Worm (Caenorhabditis elegans) whole organism, L2 larva: Measurements from ENCODE around the gene Y110A2AL.1.

Experiments used
- F13H6.1 ChIP-seq: sonication (generic microtip); optimal IDR thresholded peaks from 2 replicates; lab custom pipeline; 2016; ENCODE audit warnings: missing genetic modification characterization, missing compliant biosample characterization
- R02D3.7 ChIP-seq: fragments of 150-350 bp; optimal IDR thresholded peaks from 2 replicates; lab custom pipeline; 2014; ENCODE audit warnings: missing biosample characterization, missing genetic modification characterization
- Y55F3AM.14 ChIP-seq: fragments of 200-800 bp; sonication (Bioruptor generic); optimal IDR thresholded peaks from 2 replicates; lab custom pipeline; 2018; ENCODE audit warnings: mild to moderate bottlenecking, missing genetic modification characterization, missing compliant biosample characterization
- ZK546.5 ChIP-seq: sonication (generic microtip); optimal IDR thresholded peaks from 2 replicates; lab custom pipeline; 2017; ENCODE audit warnings: missing biosample characterization, missing genetic modification characterization
- aly-2 ChIP-seq: fragments of 150-350 bp; optimal IDR thresholded peaks from 2 replicates; lab custom pipeline; 2014; ENCODE audit warnings: missing biosample characterization, missing genetic modification characterization
- ceh-16 ChIP-seq: fragments of 150-350 bp; optimal IDR thresholded peaks from 2 replicates; lab custom pipeline; 2014; ENCODE audit warnings: missing biosample characterization, missing genetic modification characterization
- crh-2 ChIP-seq: sonication (generic microtip); optimal IDR thresholded peaks from 2 replicates; lab custom pipeline; 2017; ENCODE audit warnings: missing biosample characterization, missing genetic modification characterization
- elt-3 ChIP-seq: sonication (generic microtip); optimal IDR thresholded peaks from 2 replicates; lab custom pipeline; 2017; ENCODE audit warnings: missing biosample characterization, missing genetic modification characterization
- fos-1 ChIP-seq: fragments of 150-350 bp; optimal IDR thresholded peaks from 2 replicates; lab custom pipeline; 2014; ENCODE audit warnings: missing biosample characterization, missing genetic modification characterization
- gmeb-1 ChIP-seq: fragments of 150-350 bp; optimal IDR thresholded peaks from 2 replicates; lab custom pipeline; 2014; ENCODE audit warnings: missing biosample characterization, missing genetic modification characterization
- lin-11 ChIP-seq: fragments of 150-350 bp; sonication (generic microtip); optimal IDR thresholded peaks from 2 replicates; lab custom pipeline; 2014; ENCODE audit warnings: missing biosample characterization, missing genetic modification characterization, inconsistent platforms, mixed read lengths
- lin-13 ChIP-seq: fragments of 150-350 bp; optimal IDR thresholded peaks from 2 replicates; lab custom pipeline; 2014; ENCODE audit warnings: missing biosample characterization, missing genetic modification reagents, missing genetic modification characterization
- lin-39 ChIP-seq: fragments of 150-350 bp; optimal IDR thresholded peaks from 2 replicates; lab custom pipeline; 2014; ENCODE audit warnings: missing biosample characterization, missing genetic modification reagents, missing genetic modification characterization
- nhr-11 ChIP-seq: fragments of 150-350 bp; optimal IDR thresholded peaks from 2 replicates; lab custom pipeline; 2014; ENCODE audit warnings: missing biosample characterization, missing genetic modification characterization
- nhr-12 ChIP-seq: fragments of 150-350 bp; optimal IDR thresholded peaks from 2 replicates; lab custom pipeline; 2014; ENCODE audit warnings: missing biosample characterization, missing genetic modification characterization
- nhr-23 ChIP-seq: fragments of 150-350 bp; optimal IDR thresholded peaks from 2 replicates; lab custom pipeline; 2014; ENCODE audit warnings: missing biosample characterization, missing genetic modification reagents, missing genetic modification characterization
- nhr-25 ChIP-seq: fragments of 150-350 bp; sonication (generic microtip); optimal IDR thresholded peaks from 3 replicates; lab custom pipeline; 2014; ENCODE audit warnings: missing biosample characterization, missing genetic modification characterization
- nhr-6 ChIP-seq: fragments of 150-350 bp; optimal IDR thresholded peaks from 2 replicates; lab custom pipeline; 2014; ENCODE audit warnings: missing biosample characterization, missing genetic modification characterization
- sem-4 ChIP-seq: fragments of 150-350 bp; optimal IDR thresholded peaks from 2 replicates; lab custom pipeline; 2014; ENCODE audit warnings: missing biosample characterization, missing genetic modification reagents, missing genetic modification characterization
- skn-1 ChIP-seq: sonication (generic microtip); optimal IDR thresholded peaks from 2 replicates; lab custom pipeline; 2017; ENCODE audit warnings: missing biosample characterization, missing genetic modification characterization
- unc-39 ChIP-seq: fragments of 150-350 bp; optimal IDR thresholded peaks from 2 replicates; lab custom pipeline; 2014; ENCODE audit warnings: missing biosample characterization, missing genetic modification characterization
- zag-1 ChIP-seq: fragments of 150-350 bp; optimal IDR thresholded peaks from 2 replicates; lab custom pipeline; 2014; ENCODE audit warnings: missing biosample characterization, missing genetic modification characterization

Gene Y110A2AL.1

ce11 chrII:2922359-2922758, 47.5 kb downstream of the Y110A2AL.1 start:
- TF ChIP-seq crh-2 (peak; percentile 42), unc-39 (no peak), fos-1 (tag; lab: Kevin White, UChicago) (peak; percentile 41)

DNA sequence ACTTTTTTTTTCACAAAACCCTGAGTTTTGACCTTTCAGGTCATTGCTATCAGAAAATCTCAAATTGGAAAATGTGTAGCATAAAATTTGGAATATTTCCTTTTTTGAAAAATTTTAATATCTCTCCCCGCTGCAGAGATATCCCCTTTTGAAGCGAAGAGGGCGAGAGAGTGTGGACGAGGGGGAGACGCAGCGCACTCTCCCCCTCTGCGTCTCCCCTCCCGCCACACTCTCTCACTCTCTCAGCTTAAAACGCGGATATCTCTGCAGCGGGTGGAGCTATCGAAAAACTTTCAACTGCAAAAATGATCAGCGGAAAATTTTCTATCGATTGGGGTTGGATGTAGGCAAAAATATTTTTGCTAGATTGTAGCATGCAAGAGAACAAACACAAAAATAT, 47.9 kb downstream of the Y110A2AL.1 start:
- TF ChIP-seq nhr-12 (tag; lab: Kevin White, UChicago) (no peak), F13H6.1 (tag; lab: Kevin White, UChicago) (no peak), nhr-6 (tag; lab: Kevin White, UChicago) (no peak), lin-11 (tag; lab: Kevin White, UChicago) (no peak)

ce11 chrII:2923617-2924016, 48.7 kb downstream of the Y110A2AL.1 start, which contains the start of gene ZK355.2:
TSS of gene ZK355.2 (plus strand) at chrII:2923917.
- TF ChIP-seq fos-1 (tag; lab: Kevin White, UChicago) (peak; percentile 5), R02D3.7 (tag; lab: Kevin White, UChicago) (no peak)

- TF ChIP-seq nhr-25 (tag; lab: Kevin White, UChicago) (no peak), crh-2 (no peak), unc-39 (no peak), gmeb-1 (tag; lab: Kevin White, UChicago) (no peak), lin-13 (GFP tag; lab: Kevin White, UChicago) (no peak), ZK546.5 (tag; lab: Kevin White, UChicago) (no peak), Y55F3AM.14 (GFP tag; lab: Kevin White, UChicago) (no peak), aly-2 (tag; lab: Kevin White, UChicago) (no peak), nhr-23 (tag; lab: Kevin White, UChicago) (no peak), nhr-12 (tag; lab: Kevin White, UChicago) (no peak), lin-39 (tag; lab: Kevin White, UChicago) (no peak), nhr-11 (no peak)
These were observed 50.1 kb downstream of the Y110A2AL.1 start for ce11 chrII:2925032-2925431.

- no peak for TF ChIP-seq zag-1 (tag; lab: Kevin White, UChicago)
- no peak for TF ChIP-seq sem-4 (tag; lab: Kevin White, UChicago)
- TF ChIP-seq ceh-16 = no peak
- no peak for TF ChIP-seq skn-1 (tag; lab: Kevin White, UChicago)
- no peak for TF ChIP-seq nhr-23 (tag; lab: Kevin White, UChicago)
- no peak for TF ChIP-seq fos-1 (tag; lab: Kevin White, UChicago)
- TF ChIP-seq nhr-11 = no peak
- no peak for TF ChIP-seq elt-3 (tag; lab: Kevin White, UChicago)
- TF ChIP-seq, all 48 proteins: peak for 0
These were observed 51.1 kb downstream of the Y110A2AL.1 start for ce11 chrII:2925806-2926558.
